Fruit fly (Drosophila melanogaster): ENCODE results near the gene CG13365.

DNA sequence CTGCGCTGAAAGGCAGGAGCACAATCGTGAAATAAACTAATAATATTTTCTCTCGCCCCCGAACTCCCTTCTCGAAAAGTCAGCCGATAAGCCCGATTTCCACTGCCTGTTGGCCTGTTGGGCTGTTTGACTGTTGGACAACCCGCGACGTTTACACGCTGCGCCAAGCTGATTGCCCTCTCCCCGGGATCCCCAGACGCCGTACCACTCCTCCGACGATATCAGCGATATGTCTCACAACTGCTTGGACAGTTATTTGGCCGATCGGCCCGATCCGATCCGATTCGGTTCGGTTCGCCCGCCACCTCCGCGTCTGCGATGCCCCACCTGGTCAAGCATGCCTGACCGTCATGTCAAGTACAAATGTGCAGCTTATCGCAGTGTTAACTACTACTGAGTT, 21.3 kb downstream of the CG13365 start:
- TF ChIP-seq CG8478 (optimal IDR thresholded peaks at IDR 0.05) (no peak), CTCF (optimal IDR thresholded peaks at IDR 0.05) (no peak)

Measured in S2 (cell line).